Worm (Caenorhabditis elegans): ENCODE measurements around the gene C01B10.6.

The C01B10.6 gene

ce11 chrIV:6631704-6632272 is 8.2 kb upstream of the C01B10.6 start, which contains the start of the genes cest-5.1 and C01B10.9 (continued):
- no peak for TF ChIP-seq unc-3 (GFP tag; conservative IDR thresholded peaks at IDR 0.05)
- peak; percentile 23 for TF ChIP-seq unc-3 (tag; optimal IDR thresholded peaks at IDR 0.05)
- no peak for TF ChIP-seq elt-4 (tag; optimal IDR thresholded peaks at IDR 0.05)
- TF ChIP-seq zip-5 (tag; optimal IDR thresholded peaks at IDR 0.05): peak; percentile 74

ce11 chrIV:6634789-6635188 is 5.2 kb upstream of the C01B10.6 start, which contains the start of gene metl-13:
metl-13 (plus strand) TSS chrIV:6635089.
- no peak for TF ChIP-seq hlh-30 (tag; optimal IDR thresholded peaks at IDR 0.05; ENCODE audit: insufficient read depth)
- TF ChIP-seq ceh-14 (tag; optimal IDR thresholded peaks at IDR 0.05): no peak
- TF ChIP-seq ceh-22 (tag; optimal IDR thresholded peaks at IDR 0.05): no peak
- TF ChIP-seq hlh-6 (tag; optimal IDR thresholded peaks at IDR 0.05): no peak
- TF ChIP-seq dmd-4 (tag; optimal IDR thresholded peaks at IDR 0.05; ENCODE audit: borderline replicate concordance): no peak
- TF ChIP-seq lim-6 (tag; optimal IDR thresholded peaks at IDR 0.05): no peak
- no peak for TF ChIP-seq ceh-48 (tag; optimal IDR thresholded peaks at IDR 0.05)
- no peak for TF ChIP-seq nhr-11 (tag; optimal IDR thresholded peaks at IDR 0.05)
- TF ChIP-seq lin-11 (tag; optimal IDR thresholded peaks at IDR 0.05): no peak
- TF ChIP-seq sox-2 (GFP tag; IDR thresholded peaks at IDR 0.05): no peak
- TF ChIP-seq sox-4 (tag; optimal IDR thresholded peaks at IDR 0.05): no peak
- no peak for TF ChIP-seq unc-86 (tag; optimal IDR thresholded peaks at IDR 0.05)
- TF ChIP-seq C38D4.7 (GFP tag; optimal IDR thresholded peaks at IDR 0.05): no peak
- no peak for TF ChIP-seq hlh-8 (tag; optimal IDR thresholded peaks at IDR 0.05)

- no peak for TF ChIP-seq elt-4 (tag; optimal IDR thresholded peaks at IDR 0.05)
- TF ChIP-seq C38D4.7 (GFP tag; optimal IDR thresholded peaks at IDR 0.05): no peak
- no peak for TF ChIP-seq fkh-10 (GFP tag; optimal IDR thresholded peaks at IDR 0.05)
- no peak for TF ChIP-seq sdc-2 (tag; optimal IDR thresholded peaks at IDR 0.05)
- no peak for TF ChIP-seq ceh-19 (GFP tag; optimal IDR thresholded peaks at IDR 0.05)
- no peak for TF ChIP-seq ahr-1 (tag; optimal IDR thresholded peaks at IDR 0.05)
- no peak for TF ChIP-seq ref-2 (tag; optimal IDR thresholded peaks at IDR 0.05)
- no peak for TF ChIP-seq unc-86 (tag; optimal IDR thresholded peaks at IDR 0.05)
- no peak for TF ChIP-seq hlh-8 (tag; optimal IDR thresholded peaks at IDR 0.05)
- TF ChIP-seq fkh-6 (tag; optimal IDR thresholded peaks at IDR 0.05): no peak
- no peak for TF ChIP-seq tbx-7 (tag; optimal IDR thresholded peaks at IDR 0.05)
- no peak for TF ChIP-seq ceh-2 (tag; optimal IDR thresholded peaks at IDR 0.05)
- no peak for TF ChIP-seq unc-42 (tag; optimal IDR thresholded peaks at IDR 0.05)
- no peak for TF ChIP-seq C08G9.2 (tag; optimal IDR thresholded peaks at IDR 0.05)
- no peak for TF ChIP-seq ttx-3 (tag; optimal IDR thresholded peaks at IDR 0.05)
- TF ChIP-seq F13H6.1 (tag; optimal IDR thresholded peaks at IDR 0.05): no peak
Observed at ce11 chrIV:6638256-6638655, 1.7 kb upstream of the C01B10.6 start, which contains the start of gene C01B10.7. C01B10.7 (plus strand) TSS chrIV:6638556.

ce11 chrIV:6645867-6646655 is 6.1 kb downstream of the C01B10.6 start, which contains the start of gene hil-7:
hil-7 (plus strand) TSS chrIV:6646312.
- peak; percentile 61 for TF ChIP-seq ref-2 (tag; optimal IDR thresholded peaks at IDR 0.05)
- TF ChIP-seq ahr-1 (tag; optimal IDR thresholded peaks at IDR 0.05): peak; percentile 25
- no peak for TF ChIP-seq gmeb-2 (tag; optimal IDR thresholded peaks at IDR 0.05)
- peak; percentile 63 for TF ChIP-seq ceh-2 (tag; optimal IDR thresholded peaks at IDR 0.05)
- peak; percentile 97 for TF ChIP-seq unc-55 (GFP tag; optimal IDR thresholded peaks at IDR 0.05)
- TF ChIP-seq madf-2 (tag; optimal IDR thresholded peaks at IDR 0.05): peak; percentile 56
- TF ChIP-seq lim-6 (tag; optimal IDR thresholded peaks at IDR 0.05): peak; percentile 42
- peak; percentile 81 for TF ChIP-seq eyg-1 (tag; optimal IDR thresholded peaks at IDR 0.05)
- peak; percentile 27 for TF ChIP-seq fkh-10 (GFP tag; optimal IDR thresholded peaks at IDR 0.05)
- peak; percentile 19 for TF ChIP-seq K09A11.1 (tag; optimal IDR thresholded peaks at IDR 0.05; ENCODE audit: insufficient read depth)
- peak; percentile 9 for TF ChIP-seq pax-1 (tag; optimal IDR thresholded peaks at IDR 0.05)
- TF ChIP-seq tbx-2 (tag; optimal IDR thresholded peaks at IDR 0.05): peak; percentile 87
- no peak for TF ChIP-seq mec-3 (tag; optimal IDR thresholded peaks at IDR 0.05; ENCODE audit: borderline replicate concordance)
- TF ChIP-seq Y22D7AL.16 (tag; optimal IDR thresholded peaks at IDR 0.05): no peak
- no peak for TF ChIP-seq ceh-14 (tag; optimal IDR thresholded peaks at IDR 0.05)
- TF ChIP-seq dmd-4 (tag; optimal IDR thresholded peaks at IDR 0.05; ENCODE audit: borderline replicate concordance): peak; percentile 25
- TF ChIP-seq fkh-6 (tag; optimal IDR thresholded peaks at IDR 0.05): peak; percentile 17
- peak; percentile 46; the same call in 1 of the 2 replicates for TF ChIP-seq sox-2 (GFP tag; IDR thresholded peaks at IDR 0.05)
- TF ChIP-seq ceh-31 (tag; optimal IDR thresholded peaks at IDR 0.05): peak; percentile 96
- peak; percentile 66 for TF ChIP-seq ceh-30 (tag; optimal IDR thresholded peaks at IDR 0.05)
- TF ChIP-seq pros-1 (tag; optimal IDR thresholded peaks at IDR 0.05): peak; percentile 98
- TF ChIP-seq ceh-18 (tag; optimal IDR thresholded peaks at IDR 0.05): peak; percentile 87
- peak; percentile 11 for TF ChIP-seq nhr-232 (tag; optimal IDR thresholded peaks at IDR 0.05)
- peak; percentile 86 for TF ChIP-seq ceh-19 (GFP tag; optimal IDR thresholded peaks at IDR 0.05)
